Worm (Caenorhabditis elegans) whole organism, late embryonic: ENCODE results near the gene cts-1.

ENCODE experiments used
- dmd-4 ChIP-seq: sonication (generic microtip); optimal IDR thresholded peaks from 2 replicates; lab custom pipeline; 2016; ENCODE audit warnings: borderline replicate concordance, missing genetic modification characterization, missing compliant biosample characterization
- pqm-1 ChIP-seq: sonication (generic microtip); optimal IDR thresholded peaks from 2 replicates; lab custom pipeline; 2016; ENCODE audit warnings: missing genetic modification characterization, missing compliant biosample characterization
- rnt-1 ChIP-seq: sonication (generic microtip); optimal IDR thresholded peaks from 2 replicates; lab custom pipeline; 2016; ENCODE audit warnings: missing genetic modification characterization, missing compliant biosample characterization

ce11 chrIII:10201235-10201634, 15.2 kb downstream of the cts-1 start, which contains the start of the genes T20G5.13 and T20G5.12:
- TF ChIP-seq dmd-4 (tag; lab: Kevin White, UChicago) (no peak), rnt-1 (no peak), pqm-1 (tag; lab: Kevin White, UChicago) (no peak)
